Worm (Caenorhabditis elegans) whole organism, L2 larva: ENCODE results near the gene F46C5.6.

Experiments used
- F13H6.1 ChIP-seq: sonication (generic microtip); optimal IDR thresholded peaks from 2 replicates; lab custom pipeline; 2016; ENCODE audit warnings: missing genetic modification characterization, missing compliant biosample characterization
- egl-27 ChIP-seq: sonication (generic microtip); optimal IDR thresholded peaks from 3 replicates; lab custom pipeline; 2017; ENCODE audit warnings: missing biosample characterization, missing genetic modification reagents, missing genetic modification characterization
- elt-3 ChIP-seq: sonication (generic microtip); optimal IDR thresholded peaks from 2 replicates; lab custom pipeline; 2017; ENCODE audit warnings: missing biosample characterization, missing genetic modification characterization
- fos-1 ChIP-seq: fragments of 150-350 bp; optimal IDR thresholded peaks from 2 replicates; lab custom pipeline; 2014; ENCODE audit warnings: missing biosample characterization, missing genetic modification characterization
- lin-39 ChIP-seq: fragments of 150-350 bp; optimal IDR thresholded peaks from 2 replicates; lab custom pipeline; 2014; ENCODE audit warnings: missing biosample characterization, missing genetic modification reagents, missing genetic modification characterization
- mab-5 ChIP-seq: fragments of 150-350 bp; optimal IDR thresholded peaks from 2 replicates; lab custom pipeline; 2014; ENCODE audit warnings: missing biosample characterization, missing genetic modification characterization
- unc-62 ChIP-seq: fragments of 150-350 bp; optimal IDR thresholded peaks from 2 replicates; lab custom pipeline; 2014; ENCODE audit warnings: missing biosample characterization, missing genetic modification reagents, missing genetic modification characterization
- zag-1 ChIP-seq: fragments of 150-350 bp; optimal IDR thresholded peaks from 2 replicates; lab custom pipeline; 2014; ENCODE audit warnings: missing biosample characterization, missing genetic modification characterization

DNA sequence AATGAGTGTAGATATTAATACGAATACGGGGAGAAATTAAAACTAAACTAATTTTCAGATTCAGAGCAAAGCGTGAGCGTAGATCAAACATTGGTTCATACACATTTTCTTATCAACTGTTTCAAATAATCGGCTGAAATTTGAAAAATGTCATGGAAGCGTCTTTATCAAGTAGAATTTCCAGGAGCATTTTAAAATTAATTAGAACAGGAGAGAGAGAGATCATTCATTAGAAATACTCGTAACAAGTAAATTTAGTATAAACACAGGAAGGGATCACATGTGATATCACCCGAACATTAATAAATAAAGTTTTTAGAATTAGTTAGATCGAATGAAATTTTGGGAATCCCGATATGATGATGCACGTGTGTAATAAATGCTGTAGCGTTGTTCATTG is 37.4 kb downstream of the F46C5.6 start, which contains the start of gene pho-13:
- TF ChIP-seq unc-62 (no peak), mab-5 (tag; lab: Kevin White, UChicago) (no peak), zag-1 (tag; lab: Kevin White, UChicago) (no peak), egl-27 (no peak), fos-1 (tag; lab: Kevin White, UChicago) (peak; percentile 23), F13H6.1 (tag; lab: Kevin White, UChicago) (no peak), elt-3 (no peak), lin-39 (tag; lab: Kevin White, UChicago) (no peak)
